Fruit fly (Drosophila melanogaster) whole organism, embryonic: ENCODE measurements around the gene nuf.

Experiments used
- Blimp-1 ChIP-seq: fragments of 200-800 bp; sonication (Bioruptor generic); optimal IDR thresholded peaks from 3 replicates; lab custom pipeline; 2018; ENCODE audit warnings: missing biosample characterization, missing genetic modification characterization, mild to moderate bottlenecking, moderate library complexity, missing genetic modification reagents
- CG12071 ChIP-seq: fragments of 200-800 bp; sonication (Bioruptor generic); optimal IDR thresholded peaks from 3 replicates; lab custom pipeline; 2018; ENCODE audit warnings: missing biosample characterization, mild to moderate bottlenecking, missing genetic modification characterization
- CG13424 ChIP-seq: fragments of 200-800 bp; sonication (Bioruptor generic); optimal IDR thresholded peaks from 2 replicates; lab custom pipeline; 2019; ENCODE audit warnings: missing biosample characterization, mild to moderate bottlenecking, missing genetic modification characterization, moderate library complexity
- CG14965 ChIP-seq: fragments of 200-800 bp; sonication (Bioruptor generic); optimal IDR thresholded peaks from 2 replicates; lab custom pipeline; 2016; ENCODE audit warnings: missing biosample characterization, missing genetic modification characterization, borderline replicate concordance
- CG1603 ChIP-seq: fragments of 200-800 bp; sonication (Bioruptor generic); optimal IDR thresholded peaks from 2 replicates; lab custom pipeline; 2019; ENCODE audit warnings: missing biosample characterization, mild to moderate bottlenecking, missing genetic modification characterization, moderate library complexity
- CG17568 ChIP-seq: fragments of 200-800 bp; sonication (Bioruptor generic); optimal IDR thresholded peaks from 2 replicates; lab custom pipeline; 2018; ENCODE audit warnings: missing biosample characterization, mild to moderate bottlenecking, missing genetic modification characterization, moderate library complexity
- CG18764 ChIP-seq: fragments of 200-800 bp; sonication (Bioruptor generic); optimal IDR thresholded peaks from 3 replicates; lab custom pipeline; 2016; ENCODE audit warnings: missing biosample characterization, missing genetic modification characterization
- CG2678 ChIP-seq: fragments of 200-800 bp; sonication (Bioruptor generic); optimal IDR thresholded peaks from 3 replicates; lab custom pipeline; 2019; ENCODE audit warnings: missing biosample characterization, mild to moderate bottlenecking, missing genetic modification characterization, moderate library complexity
- CG32767 ChIP-seq: fragments of 200-800 bp; sonication (Bioruptor generic); IDR thresholded peaks from 2 replicates; pipeline ENCODE4 v1.3.6; 2022; ENCODE audit warnings: missing biosample characterization, missing genetic modification characterization
- CG3847 ChIP-seq: fragments of 200-800 bp; sonication (Bioruptor generic); IDR thresholded peaks from 2 replicates; pipeline ENCODE4 v1.3.6; 2022; ENCODE audit warnings: missing biosample characterization, missing genetic modification characterization
- CG4404 ChIP-seq: fragments of 200-800 bp; sonication (Bioruptor generic); IDR thresholded peaks from 2 replicates; pipeline ENCODE4 v1.3.6; 2022; ENCODE audit warnings: missing biosample characterization, missing genetic modification characterization
- CG5953 ChIP-seq: fragments of 200-800 bp; sonication (Bioruptor generic); IDR thresholded peaks from 2 replicates; pipeline ENCODE4 v1.3.6; 2022; ENCODE audit warnings: missing biosample characterization, missing genetic modification characterization
- CG6254 ChIP-seq: fragments of 200-800 bp; sonication (Bioruptor generic); optimal IDR thresholded peaks from 3 replicates; lab custom pipeline; 2017; ENCODE audit warnings: mild to moderate bottlenecking, missing biosample characterization, missing genetic modification reagents, missing genetic modification characterization
- CG7372 ChIP-seq: fragments of 200-800 bp; sonication (Bioruptor generic); IDR thresholded peaks from 2 replicates; pipeline ENCODE4 v1.3.6; 2022; ENCODE audit warnings: missing biosample characterization, missing genetic modification characterization
- CG7963 ChIP-seq: fragments of 200-800 bp; sonication (Bioruptor generic); IDR thresholded peaks from 3 replicates; pipeline ENCODE4 v1.3.6; 2022; ENCODE audit warnings: missing biosample characterization, missing genetic modification characterization; ENCODE audit not compliant: partially characterized antibody
- CG9609 ChIP-seq: fragments of 200-800 bp; sonication (Bioruptor generic); optimal IDR thresholded peaks from 3 replicates; lab custom pipeline; 2016; ENCODE audit warnings: missing biosample characterization, missing genetic modification characterization
- CTCF ChIP-seq: fragments of 200-800 bp; sonication (Bioruptor generic); optimal IDR thresholded peaks from 2 replicates; lab custom pipeline; 2017; ENCODE audit warnings: missing biosample characterization, mild to moderate bottlenecking, missing genetic modification characterization, moderate library complexity
- CoRest ChIP-seq: fragments of 200-800 bp; sonication (Bioruptor generic); optimal IDR thresholded peaks from 3 replicates; lab custom pipeline; 2018; ENCODE audit warnings: missing biosample characterization, mild to moderate bottlenecking, missing genetic modification characterization, moderate library complexity
- CrebB ChIP-seq: fragments of 200-800 bp; sonication (Bioruptor generic); optimal IDR thresholded peaks from 3 replicates; lab custom pipeline; 2018; ENCODE audit warnings: missing biosample characterization, mild to moderate bottlenecking, missing genetic modification characterization
- Dip2 ChIP-seq: fragments of 200-800 bp; sonication (Bioruptor generic); IDR thresholded peaks from 2 replicates; pipeline ENCODE4 v1.3.6; 2022; ENCODE audit warnings: missing biosample characterization, missing genetic modification characterization
- Drgx ChIP-seq: fragments of 200-800 bp; sonication (Bioruptor generic); IDR thresholded peaks from 2 replicates; pipeline ENCODE4 v1.3.6; 2022; ENCODE audit warnings: missing biosample characterization, missing genetic modification characterization
- HLH54F ChIP-seq: fragments of 200-800 bp; sonication (Bioruptor generic); optimal IDR thresholded peaks from 3 replicates; lab custom pipeline; 2016; ENCODE audit warnings: missing biosample characterization, missing genetic modification characterization
- HLHmδ ChIP-seq: fragments of 200-800 bp; sonication (Bioruptor generic); optimal IDR thresholded peaks from 2 replicates; lab custom pipeline; 2018; ENCODE audit warnings: missing biosample characterization, mild to moderate bottlenecking, missing genetic modification characterization, moderate library complexity
- Hmx ChIP-seq: fragments of 200-800 bp; sonication (Bioruptor generic); optimal IDR thresholded peaks from 2 replicates; lab custom pipeline; 2016; ENCODE audit warnings: missing biosample characterization, missing genetic modification characterization
- NK7.1 ChIP-seq: fragments of 200-800 bp; sonication (Bioruptor generic); optimal IDR thresholded peaks from 3 replicates; lab custom pipeline; 2016; ENCODE audit warnings: missing biosample characterization, missing genetic modification characterization
- Nf-YA ChIP-seq: fragments of 200-800 bp; sonication (Bioruptor generic); IDR thresholded peaks from 2 replicates; pipeline ENCODE4 v1.3.6; 2022; ENCODE audit warnings: missing biosample characterization, missing genetic modification characterization
- Rfx ChIP-seq: fragments of 200-800 bp; sonication (Bioruptor generic); IDR thresholded peaks from 2 replicates; pipeline ENCODE4 v1.3.6; 2022; ENCODE audit warnings: missing biosample characterization, missing genetic modification characterization
- Sox102F ChIP-seq: fragments of 200-800 bp; sonication (Bioruptor generic); optimal IDR thresholded peaks from 2 replicates; lab custom pipeline; 2018; ENCODE audit warnings: missing biosample characterization, mild to moderate bottlenecking, missing genetic modification characterization, moderate library complexity
- TFAM ChIP-seq: fragments of 200-800 bp; sonication (Bioruptor generic); optimal IDR thresholded peaks from 2 replicates; lab custom pipeline; 2017; ENCODE audit warnings: missing biosample characterization, missing genetic modification characterization, inconsistent platforms
- Tbp ChIP-seq: fragments of >200 bp; optimal IDR thresholded peaks from 2 replicates; lab custom pipeline; 2018; ENCODE audit warnings: missing biosample characterization, missing genetic modification characterization
- Vsx1 ChIP-seq: fragments of 200-800 bp; sonication (Bioruptor generic); optimal IDR thresholded peaks from 2 replicates; lab custom pipeline; 2017; ENCODE audit warnings: missing biosample characterization, mild to moderate bottlenecking, missing genetic modification characterization, missing genetic modification reagents
- Xbp1 ChIP-seq: fragments of 200-800 bp; sonication (Bioruptor generic); optimal IDR thresholded peaks from 3 replicates; lab custom pipeline; 2016; ENCODE audit warnings: missing biosample characterization, mild to moderate bottlenecking, missing genetic modification characterization
- al ChIP-seq: fragments of 200-800 bp; sonication (Bioruptor generic); IDR thresholded peaks from 2 replicates; pipeline ENCODE4 v1.3.6; 2022; ENCODE audit warnings: missing biosample characterization, missing genetic modification characterization
- aop ChIP-seq: fragments of 200-800 bp; sonication (Bioruptor generic); IDR thresholded peaks from 2 replicates; pipeline ENCODE4 v1.3.6; 2022; ENCODE audit warnings: missing biosample characterization, missing genetic modification characterization
- cad ChIP-seq: fragments of >200 bp; optimal IDR thresholded peaks from 2 replicates; lab custom pipeline; 2017; ENCODE audit warnings: missing biosample characterization, missing genetic modification characterization
- cato ChIP-seq: fragments of 200-800 bp; sonication (Bioruptor generic); optimal IDR thresholded peaks from 2 replicates; lab custom pipeline; 2016; ENCODE audit warnings: missing biosample characterization, missing genetic modification characterization, borderline replicate concordance
- dati ChIP-seq: fragments of 200-800 bp; sonication (Bioruptor generic); IDR thresholded peaks from 2 replicates; pipeline ENCODE4 v1.3.6; 2022; ENCODE audit warnings: missing biosample characterization, missing genetic modification characterization
- fu2 ChIP-seq: fragments of 200-800 bp; sonication (Bioruptor generic); optimal IDR thresholded peaks from 2 replicates; lab custom pipeline; 2016; ENCODE audit warnings: missing biosample characterization, missing genetic modification characterization
- gfzf ChIP-seq: fragments of 200-800 bp; sonication (Bioruptor generic); optimal IDR thresholded peaks from 2 replicates; lab custom pipeline; 2016; ENCODE audit warnings: missing biosample characterization, mild to moderate bottlenecking, missing genetic modification characterization, moderate library complexity
- gro ChIP-seq: fragments of 200-800 bp; sonication (Bioruptor generic); optimal IDR thresholded peaks from 2 replicates; lab custom pipeline; 2016; ENCODE audit warnings: missing biosample characterization, missing genetic modification characterization
- gsb-n ChIP-seq: fragments of 200-800 bp; sonication (Bioruptor generic); optimal IDR thresholded peaks from 3 replicates; lab custom pipeline; 2018; ENCODE audit warnings: missing biosample characterization, mild to moderate bottlenecking, missing genetic modification characterization
- inv ChIP-seq: fragments of 200-800 bp; sonication (Bioruptor generic); IDR thresholded peaks from 2 replicates; pipeline ENCODE4 v1.3.6; 2022; ENCODE audit warnings: missing biosample characterization, missing genetic modification characterization; ENCODE audit not compliant: partially characterized antibody
- kni ChIP-seq: fragments of 200-800 bp; sonication (Bioruptor generic); optimal IDR thresholded peaks from 3 replicates; lab custom pipeline; 2017; ENCODE audit warnings: mild to moderate bottlenecking, missing biosample characterization, missing genetic modification reagents, missing genetic modification characterization
- luna ChIP-seq: fragments of 200-800 bp; sonication (Bioruptor generic); optimal IDR thresholded peaks from 2 replicates; lab custom pipeline; 2016; ENCODE audit warnings: missing biosample characterization, missing genetic modification characterization
- nau ChIP-seq: fragments of 200-800 bp; sonication (Bioruptor generic); optimal IDR thresholded peaks from 3 replicates; lab custom pipeline; 2017; ENCODE audit warnings: missing biosample characterization, mild to moderate bottlenecking, missing genetic modification characterization, missing genetic modification reagents
- oc ChIP-seq: fragments of 200-800 bp; sonication (Bioruptor generic); optimal IDR thresholded peaks from 2 replicates; lab custom pipeline; 2018; ENCODE audit warnings: missing biosample characterization, mild to moderate bottlenecking, missing genetic modification characterization, moderate library complexity
- p53 ChIP-seq: fragments of 200-800 bp; sonication (Bioruptor generic); optimal IDR thresholded peaks from 2 replicates; lab custom pipeline; 2016; ENCODE audit warnings: missing biosample characterization, missing genetic modification characterization
- phol ChIP-seq: fragments of 200-800 bp; sonication (Bioruptor generic); optimal IDR thresholded peaks from 3 replicates; lab custom pipeline; 2018; ENCODE audit warnings: missing biosample characterization, mild to moderate bottlenecking, missing genetic modification characterization, moderate library complexity
- pnt ChIP-seq: fragments of 200-800 bp; sonication (Bioruptor generic); optimal IDR thresholded peaks from 3 replicates; lab custom pipeline; 2016; ENCODE audit warnings: missing biosample characterization, missing genetic modification characterization

nuf gene

dm6 chr3L:14272109-14273070 lies 81.7 kb downstream of the nuf start (continued):
- no peak for TF ChIP-seq aop (GFP tag; lab: Robert Waterston, UW)
- TF ChIP-seq luna (GFP tag; lab: Kevin White, UChicago) = no peak
- peak; percentile 74 for TF ChIP-seq Rfx (GFP tag; lab: Robert Waterston, UW)
- peak; percentile 78; the same call in 1 of the 2 replicates for TF ChIP-seq Drgx (GFP tag; lab: Robert Waterston, UW)
- TF ChIP-seq Sox102F (GFP tag; lab: Kevin White, UChicago) = peak; percentile 94
- no peak for TF ChIP-seq Tbp (GFP tag; lab: Kevin White, UChicago)
- peak; percentile 75 for TF ChIP-seq CG17568
- no peak for TF ChIP-seq gro (GFP tag; lab: Kevin White, UChicago)
- TF ChIP-seq cad = no peak
- TF ChIP-seq Nf-YA (GFP tag; lab: Robert Waterston, UW) = no peak
- no peak for TF ChIP-seq NK7.1 (GFP tag; lab: Kevin White, UChicago)
- peak; percentile 82 for TF ChIP-seq cato (GFP tag; lab: Kevin White, UChicago)
- TF ChIP-seq oc (tag; lab: Kevin White, UChicago) = peak; percentile 76
- TF ChIP-seq CG3847 = peak; percentile 76
- TF ChIP-seq phol (tag; lab: Kevin White, UChicago) = peak; percentile 64
- peak; percentile 74 for TF ChIP-seq CG18764
- TF ChIP-seq fu2 (GFP tag; lab: Kevin White, UChicago) = no peak
- TF ChIP-seq CoRest (tag; lab: Kevin White, UChicago) = peak; percentile 97
- peak; percentile 57 for TF ChIP-seq nau (GFP tag; lab: Kevin White, UChicago)
- TF ChIP-seq pnt (GFP tag; lab: Kevin White, UChicago) = peak; percentile 25
- TF ChIP-seq CG9609 (GFP tag; lab: Kevin White, UChicago) = peak; percentile 11
- TF ChIP-seq Hmx (GFP tag; lab: Kevin White, UChicago) = no peak
- peak; percentile 72 for TF ChIP-seq CG7372 (GFP tag; lab: Robert Waterston, UW)
- TF ChIP-seq p53 (GFP tag; lab: Kevin White, UChicago) = no peak
- no peak for TF ChIP-seq HLHmδ (GFP tag; lab: Kevin White, UChicago)
- peak; percentile 81 for TF ChIP-seq CG6254
- no peak for TF ChIP-seq TFAM
- peak; percentile 94 for TF ChIP-seq gsb-n (tag; lab: Kevin White, UChicago)
- no peak for TF ChIP-seq CG14965 (GFP tag; lab: Kevin White, UChicago)
- TF ChIP-seq CG1603 = peak; percentile 21
- no peak for TF ChIP-seq kni (GFP tag; lab: Kevin White, UChicago)
- peak; percentile 54 for TF ChIP-seq CG4404
- TF ChIP-seq CG12071 (GFP tag; lab: Kevin White, UChicago) = peak; percentile 54
- no peak for TF ChIP-seq gfzf (GFP tag; lab: Kevin White, UChicago)
- peak; percentile 41 for TF ChIP-seq CTCF
- TF ChIP-seq dati (GFP tag; lab: Robert Waterston, UW) = no peak
- TF ChIP-seq Vsx1 (GFP tag; lab: Kevin White, UChicago) = peak; percentile 89
- no peak for TF ChIP-seq inv (GFP tag; lab: Robert Waterston, UW)
- peak; percentile 90 for TF ChIP-seq Xbp1
- peak; percentile 65; the same call in 1 of the 2 replicates for TF ChIP-seq CG32767
- no peak for TF ChIP-seq CG5953 (GFP tag; lab: Robert Waterston, UW)
- TF ChIP-seq CG2678 = peak; percentile 79
- TF ChIP-seq Blimp-1 (GFP tag; lab: Kevin White, UChicago) = peak; percentile 57
- no peak for TF ChIP-seq Dip2 (GFP tag; lab: Robert Waterston, UW)
- TF ChIP-seq al (GFP tag; lab: Robert Waterston, UW) = peak; percentile 48; the same call in 1 of the 2 replicates
- TF ChIP-seq CG13424 (tag; lab: Kevin White, UChicago) = peak; percentile 95
- TF ChIP-seq HLH54F (GFP tag; lab: Kevin White, UChicago) = no peak
- TF ChIP-seq CG7963 (GFP tag; lab: Robert Waterston, UW) = no peak
- TF ChIP-seq CrebB = peak; percentile 35
